Fruit fly (Drosophila melanogaster) whole organism, embryonic: ENCODE results near the gene CG15254.

ENCODE experiments used
- ATbp ChIP-seq: fragments of 200-800 bp; sonication (Bioruptor generic); optimal IDR thresholded peaks from 2 replicates; lab custom pipeline; 2017; ENCODE audit warnings: missing biosample characterization, mild to moderate bottlenecking, missing genetic modification characterization, missing genetic modification reagents
- Blimp-1 ChIP-seq: fragments of 200-800 bp; sonication (Bioruptor generic); optimal IDR thresholded peaks from 3 replicates; lab custom pipeline; 2018; ENCODE audit warnings: missing biosample characterization, missing genetic modification characterization, mild to moderate bottlenecking, moderate library complexity, missing genetic modification reagents
- CG10267 ChIP-seq: fragments of 200-800 bp; sonication (Bioruptor generic); optimal IDR thresholded peaks from 2 replicates; lab custom pipeline; 2018; ENCODE audit warnings: missing biosample characterization, mild to moderate bottlenecking, missing genetic modification characterization, moderate library complexity
- CG13287 ChIP-seq: fragments of 200-800 bp; sonication (Bioruptor generic); IDR thresholded peaks from 2 replicates; pipeline ENCODE4 v1.3.6; 2022; ENCODE audit warnings: missing biosample characterization, missing genetic modification characterization; ENCODE audit not compliant: partially characterized antibody
- CG13775 ChIP-seq: fragments of 200-800 bp; sonication (Bioruptor generic); optimal IDR thresholded peaks from 3 replicates; lab custom pipeline; 2017; ENCODE audit warnings: missing biosample characterization, mild to moderate bottlenecking, missing genetic modification characterization
- CG2875 ChIP-seq: fragments of 200-800 bp; sonication (Bioruptor generic); optimal IDR thresholded peaks from 2 replicates; lab custom pipeline; 2017; ENCODE audit warnings: missing biosample characterization, mild to moderate bottlenecking, missing genetic modification characterization, missing genetic modification reagents
- CG30020 ChIP-seq: fragments of 200-800 bp; optimal IDR thresholded peaks from 2 replicates; lab custom pipeline; 2019; ENCODE audit warnings: missing biosample characterization, mild to moderate bottlenecking, missing genetic modification characterization, moderate library complexity
- CG31365 ChIP-seq: fragments of 200-800 bp; sonication (Bioruptor generic); optimal IDR thresholded peaks from 2 replicates; lab custom pipeline; 2018; ENCODE audit warnings: missing biosample characterization, mild to moderate bottlenecking, missing genetic modification characterization
- CG3407 ChIP-seq: fragments of 200-800 bp; sonication (Bioruptor generic); optimal IDR thresholded peaks from 2 replicates; lab custom pipeline; 2018; ENCODE audit warnings: missing biosample characterization, mild to moderate bottlenecking, missing genetic modification characterization
- CG34376 ChIP-seq: fragments of 200-800 bp; sonication (Bioruptor generic); optimal IDR thresholded peaks from 2 replicates; lab custom pipeline; 2018; ENCODE audit warnings: missing biosample characterization, mild to moderate bottlenecking, missing genetic modification characterization
- CG3995 ChIP-seq: fragments of 200-800 bp; sonication (Bioruptor generic); optimal IDR thresholded peaks from 3 replicates; lab custom pipeline; 2016; ENCODE audit warnings: missing biosample characterization, missing genetic modification characterization
- CG8388 ChIP-seq: fragments of 200-800 bp; sonication (Bioruptor generic); optimal IDR thresholded peaks from 2 replicates; lab custom pipeline; 2019; ENCODE audit warnings: missing biosample characterization, mild to moderate bottlenecking, missing genetic modification characterization, moderate library complexity
- CkIIα-i1 ChIP-seq: fragments of 200-800 bp; sonication (Bioruptor generic); IDR thresholded peaks from 2 replicates; pipeline ENCODE4 v1.3.6; 2022; ENCODE audit warnings: missing biosample characterization, missing genetic modification characterization
- Ets65A ChIP-seq: fragments of 200-800 bp; sonication (Bioruptor generic); peaks from one replicate; lab custom pipeline; 2016; ENCODE audit warnings: missing biosample characterization, missing genetic modification characterization
- Hr51 ChIP-seq, 2 experiments: fragments of 200-800 bp; sonication (Bioruptor generic); optimal IDR thresholded peaks; 2 replicates in 1 of 2; 3 replicates in 1 of 2; lab custom pipeline; 2016 to 2018; ENCODE audit warnings: missing biosample characterization in 2 of 2, missing genetic modification characterization in 2 of 2, mild to moderate bottlenecking in 1 of 2, moderate library complexity in 1 of 2
- Max ChIP-seq: fragments of 200-800 bp; sonication (Bioruptor generic); optimal IDR thresholded peaks from 2 replicates; lab custom pipeline; 2016; ENCODE audit warnings: missing biosample characterization, mild to moderate bottlenecking, missing genetic modification characterization
- Vsx1 ChIP-seq: fragments of 200-800 bp; sonication (Bioruptor generic); optimal IDR thresholded peaks from 2 replicates; lab custom pipeline; 2017; ENCODE audit warnings: missing biosample characterization, mild to moderate bottlenecking, missing genetic modification characterization, missing genetic modification reagents
- bsh ChIP-seq, 2 experiments: fragments of 200-800 bp; sonication (Bioruptor generic); optimal IDR thresholded peaks; 2 replicates each; lab custom pipeline; 2017 to 2018; ENCODE audit warnings: mild to moderate bottlenecking in 2 of 2, missing biosample characterization in 2 of 2, missing genetic modification characterization in 2 of 2, moderate library complexity in 1 of 2
- cas ChIP-seq: fragments of 200-800 bp; sonication (Bioruptor generic); IDR thresholded peaks from 2 replicates; pipeline ENCODE4 v1.3.6; 2022; ENCODE audit warnings: missing biosample characterization, missing genetic modification characterization
- eve ChIP-seq, 2 experiments: fragments of >200 bp; optimal IDR thresholded peaks; 2 replicates each; lab custom pipeline; 2017; ENCODE audit warnings: missing biosample characterization in 2 of 2, missing genetic modification characterization in 2 of 2
- exex ChIP-seq: fragments of 200-800 bp; sonication (Bioruptor generic); optimal IDR thresholded peaks from 4 replicates; lab custom pipeline; 2018; ENCODE audit warnings: missing biosample characterization, mild to moderate bottlenecking, missing genetic modification characterization, moderate library complexity
- fd3F ChIP-seq: fragments of 200-800 bp; sonication (Bioruptor generic); optimal IDR thresholded peaks from 2 replicates; lab custom pipeline; 2018; ENCODE audit warnings: missing biosample characterization, mild to moderate bottlenecking, missing genetic modification characterization, moderate library complexity
- gro ChIP-seq: fragments of 200-800 bp; sonication (Bioruptor generic); optimal IDR thresholded peaks from 2 replicates; lab custom pipeline; 2016; ENCODE audit warnings: missing biosample characterization, missing genetic modification characterization
- lab ChIP-seq: fragments of 200-800 bp; sonication (Bioruptor generic); optimal IDR thresholded peaks from 3 replicates; lab custom pipeline; 2017; ENCODE audit warnings: missing biosample characterization, missing genetic modification characterization, mild to moderate bottlenecking, moderate library complexity, missing genetic modification reagents
- stwl ChIP-seq: fragments of 200-800 bp; sonication (Bioruptor generic); optimal IDR thresholded peaks from 3 replicates; lab custom pipeline; 2018; ENCODE audit warnings: missing biosample characterization, mild to moderate bottlenecking, missing genetic modification characterization, moderate library complexity
- unpg ChIP-seq: fragments of 200-800 bp; sonication (Bioruptor generic); optimal IDR thresholded peaks from 3 replicates; lab custom pipeline; 2018; ENCODE audit warnings: missing biosample characterization, mild to moderate bottlenecking, missing genetic modification characterization, moderate library complexity
- vnd ChIP-seq: fragments of 200-800 bp; sonication (Bioruptor generic); IDR thresholded peaks from 3 replicates; pipeline ENCODE4 v1.3.6; 2022; ENCODE audit warnings: missing biosample characterization, missing genetic modification characterization; ENCODE audit not compliant: partially characterized antibody
- wdn ChIP-seq: fragments of 200-800 bp; sonication (Bioruptor generic); IDR thresholded peaks from 2 replicates; pipeline ENCODE4 v1.3.6; 2022; ENCODE audit warnings: missing biosample characterization, missing genetic modification characterization
- wek ChIP-seq: fragments of 200-800 bp; sonication (Bioruptor generic); optimal IDR thresholded peaks from 3 replicates; lab custom pipeline; 2018; ENCODE audit warnings: missing biosample characterization, mild to moderate bottlenecking, missing genetic modification characterization, moderate library complexity
- z ChIP-seq: fragments of 200-800 bp; sonication (Bioruptor generic); IDR thresholded peaks from 3 replicates; pipeline ENCODE4 v1.3.6; 2022; ENCODE audit warnings: missing biosample characterization, missing genetic modification characterization

The CG15254 gene

DNA sequence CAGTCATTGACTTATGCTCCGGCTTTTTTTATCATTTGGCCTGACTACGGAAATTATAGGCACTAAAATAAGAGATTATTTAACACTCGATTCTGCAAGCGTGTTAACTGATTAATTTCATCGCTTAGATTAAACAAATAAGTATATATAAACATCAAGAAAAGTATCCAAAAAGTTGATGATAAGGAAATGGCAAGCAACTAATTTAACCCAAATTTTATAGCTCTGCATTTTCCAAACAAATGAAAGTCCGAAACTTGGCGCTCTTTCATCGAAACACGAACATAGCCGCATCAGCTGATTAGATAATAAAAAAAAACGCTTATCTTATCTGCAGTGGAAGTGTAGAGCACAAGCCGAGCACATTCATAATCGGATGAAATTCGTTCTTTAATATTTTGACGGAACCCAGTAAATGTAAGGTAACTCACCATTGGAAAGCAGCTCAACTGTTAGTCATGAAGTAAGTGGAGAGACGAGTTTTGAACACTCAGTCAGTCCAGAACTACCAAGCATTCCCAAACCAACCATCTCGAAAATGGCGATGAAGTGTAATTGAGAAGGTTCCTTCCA is 15.1 kb upstream of the CG15254 start, which contains the start of gene CG18480 (continued):
- TF ChIP-seq lab (GFP tag; lab: Kevin White, UChicago) (peak; percentile 82), fd3F (GFP tag; lab: Kevin White, UChicago) (peak; percentile 18), bsh (GFP tag; optimal IDR thresholded peaks at IDR 0.05; lab: Kevin White, UChicago) (no peak)

DNA sequence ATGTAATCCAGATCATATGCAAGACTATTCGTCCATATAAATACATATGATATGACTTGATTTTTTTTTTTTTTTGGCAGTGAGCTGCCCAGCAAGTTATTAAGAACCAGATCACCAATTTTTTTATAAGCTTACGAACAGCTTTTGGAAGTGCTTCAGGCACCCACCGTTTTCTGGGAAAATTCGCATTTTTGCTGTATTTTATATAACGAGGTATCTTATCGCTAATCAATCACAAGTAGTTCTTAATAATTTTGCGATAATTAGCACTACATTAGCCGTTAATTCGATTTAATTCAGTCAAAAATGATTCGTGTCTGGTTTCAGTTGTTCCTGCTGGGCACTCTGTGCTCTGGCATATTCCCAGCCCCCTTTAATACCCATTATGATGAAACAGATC is 13.8 kb upstream of the CG15254 start, which contains the start of gene CG7631:
TSS of gene CG7631 (plus strand) at position 301 of the 400 bp plus-strand sequence.
- no peak for TF ChIP-seq CG10267 (tag; lab: Kevin White, UChicago)
- peak; percentile 20 for TF ChIP-seq Ets65A (GFP tag; lab: Kevin White, UChicago)

DNA sequence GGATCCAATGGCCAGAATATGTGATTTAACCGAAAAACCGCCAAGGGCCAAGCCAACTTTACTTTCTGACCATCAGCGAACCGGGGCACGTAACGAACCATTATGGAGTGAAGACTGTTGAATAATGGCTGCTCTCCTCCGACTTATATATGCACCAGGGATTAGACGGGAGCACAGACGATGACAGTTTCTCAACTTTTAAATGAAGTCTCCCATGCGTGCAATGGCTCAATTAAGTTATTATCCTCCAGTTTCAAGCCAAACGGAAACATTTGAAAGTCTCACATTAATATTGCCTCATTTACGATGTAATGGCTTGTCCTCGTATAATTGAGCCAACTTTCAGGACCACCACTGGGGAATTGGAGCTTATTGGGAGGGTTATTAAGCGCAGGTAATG is 8.8 kb upstream of the CG15254 start, which contains the start of gene Or35a:
TSS of gene Or35a (minus strand) at position 101 of the 400 bp plus-strand sequence.
- peak; percentile 44 for TF ChIP-seq Ets65A (GFP tag; lab: Kevin White, UChicago)
- no peak for TF ChIP-seq CG13775

DNA sequence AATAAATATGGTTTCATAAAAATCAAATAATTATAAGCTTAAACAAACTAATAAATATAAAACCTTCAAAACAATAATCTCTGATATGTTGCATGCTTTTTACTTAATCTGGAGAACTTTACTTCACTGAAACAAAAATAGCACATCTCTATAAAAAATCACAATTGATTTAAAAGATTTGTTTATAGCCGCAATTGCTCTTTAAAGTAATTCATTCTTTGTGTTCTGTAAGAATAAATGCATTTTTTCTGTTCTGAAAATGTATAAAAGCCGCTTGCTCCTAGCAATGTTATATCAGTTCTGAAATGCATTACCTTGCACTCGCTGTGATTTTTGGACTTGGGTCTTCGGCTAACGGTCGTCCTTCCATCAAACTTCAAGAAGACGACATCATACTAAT is 2.1 kb upstream of the CG15254 start, which contains the start of gene CG11865:
TSS of gene CG11865 (plus strand) at position 301 of the 400 bp plus-strand sequence.
- TF ChIP-seq Hr51 (GFP tag; optimal IDR thresholded peaks at IDR 0.05; lab: Kevin White, UChicago) (no peak), cas (GFP tag; lab: Robert Waterston, UW) (no peak), CG8388 (GFP tag; lab: Kevin White, UChicago) (no peak), Blimp-1 (GFP tag; lab: Kevin White, UChicago) (no peak), CkIIα-i1 (GFP tag; lab: Robert Waterston, UW) (no peak), Vsx1 (GFP tag; lab: Kevin White, UChicago) (no peak), CG31365 (tag; lab: Kevin White, UChicago) (no peak), wek (GFP tag; lab: Kevin White, UChicago) (no peak), Max (GFP tag; lab: Kevin White, UChicago) (no peak), eve (GFP tag; optimal IDR thresholded peaks at IDR 0.05; lab: Kevin White, UChicago) (no peak), CG34376 (GFP tag; lab: Kevin White, UChicago) (no peak), ATbp (GFP tag; lab: Kevin White, UChicago) (no peak), gro (GFP tag; lab: Kevin White, UChicago) (no peak), unpg (GFP tag; lab: Kevin White, UChicago) (no peak), z (GFP tag; lab: Robert Waterston, UW) (no peak), wdn (GFP tag; lab: Robert Waterston, UW) (no peak), CG13287 (GFP tag; lab: Robert Waterston, UW) (no peak), vnd (GFP tag; lab: Robert Waterston, UW) (no peak)

dm6 chr2L:15616251-15616650 is 1.6 kb upstream of the CG15254 start, which contains the start of gene CG15253:
TSS of gene CG15253 (minus strand) at chr2L:15616351.
- peak; percentile 65 for TF ChIP-seq exex
- no peak for TF ChIP-seq CG3407 (GFP tag; lab: Kevin White, UChicago)

- TF ChIP-seq CG2875 (GFP tag; lab: Kevin White, UChicago) (no peak), wek (GFP tag; lab: Kevin White, UChicago) (no peak), CG3995 (GFP tag; lab: Kevin White, UChicago) (peak; percentile 95), stwl (tag; lab: Kevin White, UChicago) (peak; percentile 5), CG30020 (no peak)
These were observed 1.2 kb downstream of the CG15254 start, which contains the start of gene Semp1 for dm6 chr2L:15613285-15613912. TSS of gene Semp1 (minus strand) at chr2L:15613335.
